Worm (Caenorhabditis elegans): Measurements from ENCODE around the gene chil-21.

chil-21 gene

ce11 chrII:9416381-9417276 is 45.2 kb downstream of the chil-21 start, which contains the start of the genes gss-1 and chch-3:
gss-1 (minus strand) TSS chrII:9416431.
chch-3 (plus strand) TSS chrII:9417013.
- TF ChIP-seq cog-1 (tag; optimal IDR thresholded peaks at IDR 0.05): peak; percentile 31
- TF ChIP-seq med-1 (GFP tag; optimal IDR thresholded peaks at IDR 0.05; ENCODE audit: insufficient read depth): no peak
- TF ChIP-seq ztf-29 (GFP tag; IDR thresholded peaks at IDR 0.05): no peak
- TF ChIP-seq flt-1 (GFP tag; IDR thresholded peaks at IDR 0.05): no peak

ce11 chrII:9412086-9412608 is 49.6 kb downstream of the chil-21 start, which contains the start of gene arrd-3:
arrd-3 (plus strand) TSS chrII:9412558.
- TF ChIP-seq ztf-29 (GFP tag; IDR thresholded peaks at IDR 0.05) (no peak), T22C8.4 (GFP tag; IDR thresholded peaks at IDR 0.05) (no peak), klf-2 (GFP tag; conservative IDR thresholded peaks at IDR 0.05) (no peak), cog-1 (tag; optimal IDR thresholded peaks at IDR 0.05) (no peak), flt-1 (GFP tag; IDR thresholded peaks at IDR 0.05) (no peak), med-1 (GFP tag; optimal IDR thresholded peaks at IDR 0.05; ENCODE audit: insufficient read depth) (no peak), tab-1 (GFP tag; IDR thresholded peaks at IDR 0.05) (no peak), ref-1 (GFP tag; conservative IDR thresholded peaks at IDR 0.05) (no peak), ztf-23 (GFP tag; IDR thresholded peaks at IDR 0.05) (no peak)

DNA sequence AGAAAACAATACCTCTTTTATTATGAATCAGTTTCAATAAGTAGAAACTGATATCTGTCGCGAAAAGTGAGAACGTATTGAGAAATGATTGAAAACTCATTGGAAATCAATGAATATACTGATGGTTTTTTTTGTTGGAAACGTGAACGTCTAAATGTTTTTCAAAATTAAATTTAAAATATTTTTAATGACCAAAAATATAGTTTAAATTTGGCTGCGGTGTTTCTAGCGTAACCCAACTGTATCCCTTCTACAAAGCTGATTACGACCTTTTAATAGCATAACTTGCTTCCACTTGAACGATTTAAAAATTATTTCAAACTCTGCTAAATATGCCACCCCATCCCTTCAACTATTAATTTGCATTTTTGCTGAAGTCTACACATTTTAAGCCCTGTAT is 50.3 kb downstream of the chil-21 start, which contains the start of gene M176.9:
Gene M176.9 (minus strand): TSS at position 101 of the 400 bp plus-strand sequence.
- no peak for TF ChIP-seq ztf-23 (GFP tag; IDR thresholded peaks at IDR 0.05)
- TF ChIP-seq klf-2 (GFP tag; conservative IDR thresholded peaks at IDR 0.05): no peak
- no peak for TF ChIP-seq flt-1 (GFP tag; IDR thresholded peaks at IDR 0.05)
- no peak for TF ChIP-seq ztf-29 (GFP tag; IDR thresholded peaks at IDR 0.05)
- TF ChIP-seq ref-1 (GFP tag; conservative IDR thresholded peaks at IDR 0.05): no peak
- no peak for TF ChIP-seq T22C8.4 (GFP tag; IDR thresholded peaks at IDR 0.05)
- TF ChIP-seq med-1 (GFP tag; optimal IDR thresholded peaks at IDR 0.05; ENCODE audit: insufficient read depth): no peak
- no peak for TF ChIP-seq tab-1 (GFP tag; IDR thresholded peaks at IDR 0.05)
- TF ChIP-seq cog-1 (tag; optimal IDR thresholded peaks at IDR 0.05): no peak
